Worm (Caenorhabditis elegans): ENCODE measurements around the gene Y97E10AL.1.
A peak's percentile ranks its signal among the peaks of the same experiment; 100 is the strongest.

Y97E10AL.1 gene

ce11 chrV:7994570-7994969 is 8.6 kb downstream of the Y97E10AL.1 start, which contains the start of gene ceh-76:
TSS of gene ceh-76 (minus strand) at chrV:7994670.
- no peak for TF ChIP-seq T22C8.4 (GFP tag; IDR thresholded peaks at IDR 0.05)
- no peak for TF ChIP-seq med-1 (GFP tag; optimal IDR thresholded peaks at IDR 0.05; ENCODE audit: insufficient read depth)
- no peak for TF ChIP-seq ref-1 (GFP tag; conservative IDR thresholded peaks at IDR 0.05)
- TF ChIP-seq ztf-29 (GFP tag; IDR thresholded peaks at IDR 0.05), result no peak
- TF ChIP-seq klf-2 (GFP tag; conservative IDR thresholded peaks at IDR 0.05), result no peak
- TF ChIP-seq tab-1 (GFP tag; IDR thresholded peaks at IDR 0.05), result no peak
- TF ChIP-seq flt-1 (GFP tag; IDR thresholded peaks at IDR 0.05), result no peak
- no peak for TF ChIP-seq ztf-23 (GFP tag; IDR thresholded peaks at IDR 0.05)
- TF ChIP-seq cog-1 (tag; optimal IDR thresholded peaks at IDR 0.05), result no peak

ce11 chrV:7995165-7995564 is 9.2 kb downstream of the Y97E10AL.1 start:
- no peak for TF ChIP-seq cog-1 (tag; optimal IDR thresholded peaks at IDR 0.05)
- no peak for TF ChIP-seq ref-1 (GFP tag; conservative IDR thresholded peaks at IDR 0.05)
- TF ChIP-seq ztf-29 (GFP tag; IDR thresholded peaks at IDR 0.05), result no peak
- TF ChIP-seq flt-1 (GFP tag; IDR thresholded peaks at IDR 0.05), result no peak
- no peak for TF ChIP-seq med-1 (GFP tag; optimal IDR thresholded peaks at IDR 0.05; ENCODE audit: insufficient read depth)
- TF ChIP-seq klf-2 (GFP tag; conservative IDR thresholded peaks at IDR 0.05), result no peak
- no peak for TF ChIP-seq ztf-23 (GFP tag; IDR thresholded peaks at IDR 0.05)
- no peak for TF ChIP-seq T22C8.4 (GFP tag; IDR thresholded peaks at IDR 0.05)
- no peak for TF ChIP-seq tab-1 (GFP tag; IDR thresholded peaks at IDR 0.05)

ce11 chrV:7995878-7996277 is 9.9 kb downstream of the Y97E10AL.1 start, which contains the start of gene Y97E10AR.2:
TSS of gene Y97E10AR.2 (plus strand) at chrV:7996178.
- no peak for TF ChIP-seq ztf-23 (GFP tag; IDR thresholded peaks at IDR 0.05)
- no peak for TF ChIP-seq T22C8.4 (GFP tag; IDR thresholded peaks at IDR 0.05)
- no peak for TF ChIP-seq ref-1 (GFP tag; conservative IDR thresholded peaks at IDR 0.05)
- TF ChIP-seq med-1 (GFP tag; optimal IDR thresholded peaks at IDR 0.05; ENCODE audit: insufficient read depth), result no peak
- no peak for TF ChIP-seq klf-2 (GFP tag; conservative IDR thresholded peaks at IDR 0.05)
- TF ChIP-seq cog-1 (tag; optimal IDR thresholded peaks at IDR 0.05), result no peak
- TF ChIP-seq ztf-29 (GFP tag; IDR thresholded peaks at IDR 0.05), result no peak
- no peak for TF ChIP-seq tab-1 (GFP tag; IDR thresholded peaks at IDR 0.05)
- no peak for TF ChIP-seq flt-1 (GFP tag; IDR thresholded peaks at IDR 0.05)

ce11 chrV:8000929-8001513 is 15.1 kb downstream of the Y97E10AL.1 start, which contains the start of gene Y97E10AR.1:
TSS of gene Y97E10AR.1 (plus strand) at chrV:8001463.
- TF ChIP-seq ref-1 (GFP tag; conservative IDR thresholded peaks at IDR 0.05) (no peak), flt-1 (GFP tag; IDR thresholded peaks at IDR 0.05) (no peak), cog-1 (tag; optimal IDR thresholded peaks at IDR 0.05) (peak; percentile 72), tab-1 (GFP tag; IDR thresholded peaks at IDR 0.05) (no peak), ztf-23 (GFP tag; IDR thresholded peaks at IDR 0.05) (peak; percentile 5; the same call in 1 of the 2 replicates)

- no peak for TF ChIP-seq med-1 (GFP tag; optimal IDR thresholded peaks at IDR 0.05; ENCODE audit: insufficient read depth)
- TF ChIP-seq flt-1 (GFP tag; IDR thresholded peaks at IDR 0.05), result no peak
- TF ChIP-seq cog-1 (tag; optimal IDR thresholded peaks at IDR 0.05), result no peak
- no peak for TF ChIP-seq T22C8.4 (GFP tag; IDR thresholded peaks at IDR 0.05)
- no peak for TF ChIP-seq ztf-29 (GFP tag; IDR thresholded peaks at IDR 0.05)
- no peak for TF ChIP-seq ref-1 (GFP tag; conservative IDR thresholded peaks at IDR 0.05)
- TF ChIP-seq tab-1 (GFP tag; IDR thresholded peaks at IDR 0.05), result no peak
- TF ChIP-seq ztf-23 (GFP tag; IDR thresholded peaks at IDR 0.05), result no peak
- no peak for TF ChIP-seq klf-2 (GFP tag; conservative IDR thresholded peaks at IDR 0.05)
Observed at ce11 chrV:8005000-8005399, 19.0 kb downstream of the Y97E10AL.1 start, which contains the start of gene Y97E10AR.8. TSS of gene Y97E10AR.8 (plus strand) at chrV:8005300.

ce11 chrV:8007460-8008292 is 21.7 kb downstream of the Y97E10AL.1 start, which contains the start of gene Y97E10AR.3:
TSS of gene Y97E10AR.3 (minus strand) at chrV:8007510.
- TF ChIP-seq ref-1 (GFP tag; conservative IDR thresholded peaks at IDR 0.05) (no peak), T22C8.4 (GFP tag; IDR thresholded peaks at IDR 0.05) (no peak), klf-2 (GFP tag; conservative IDR thresholded peaks at IDR 0.05) (no peak), tab-1 (GFP tag; IDR thresholded peaks at IDR 0.05) (no peak), med-1 (GFP tag; optimal IDR thresholded peaks at IDR 0.05; ENCODE audit: insufficient read depth) (no peak), ztf-23 (GFP tag; IDR thresholded peaks at IDR 0.05) (no peak), flt-1 (GFP tag; IDR thresholded peaks at IDR 0.05) (no peak), ztf-29 (GFP tag; IDR thresholded peaks at IDR 0.05) (no peak), cog-1 (tag; optimal IDR thresholded peaks at IDR 0.05) (no peak)

ce11 chrV:8010103-8010502 is 24.1 kb downstream of the Y97E10AL.1 start, which contains the start of gene Y97E10AR.4:
TSS of gene Y97E10AR.4 (minus strand) at chrV:8010233.
- TF ChIP-seq ref-1 (GFP tag; conservative IDR thresholded peaks at IDR 0.05) (no peak), klf-2 (GFP tag; conservative IDR thresholded peaks at IDR 0.05) (no peak), med-1 (GFP tag; optimal IDR thresholded peaks at IDR 0.05; ENCODE audit: insufficient read depth) (no peak), ztf-23 (GFP tag; IDR thresholded peaks at IDR 0.05) (no peak), flt-1 (GFP tag; IDR thresholded peaks at IDR 0.05) (no peak), cog-1 (tag; optimal IDR thresholded peaks at IDR 0.05) (no peak), T22C8.4 (GFP tag; IDR thresholded peaks at IDR 0.05) (no peak), ztf-29 (GFP tag; IDR thresholded peaks at IDR 0.05) (no peak)

ce11 chrV:8010846-8011245 is 24.9 kb downstream of the Y97E10AL.1 start, which contains the start of gene lmtr-2:
TSS of gene lmtr-2 (minus strand) at chrV:8011106.
- TF ChIP-seq ref-1 (GFP tag; conservative IDR thresholded peaks at IDR 0.05), result no peak

- TF ChIP-seq flt-1 (GFP tag; IDR thresholded peaks at IDR 0.05) (no peak), ztf-23 (GFP tag; IDR thresholded peaks at IDR 0.05) (no peak), ref-1 (GFP tag; conservative IDR thresholded peaks at IDR 0.05) (no peak), ztf-29 (GFP tag; IDR thresholded peaks at IDR 0.05) (no peak), T22C8.4 (GFP tag; IDR thresholded peaks at IDR 0.05) (no peak), tab-1 (GFP tag; IDR thresholded peaks at IDR 0.05) (no peak), med-1 (GFP tag; optimal IDR thresholded peaks at IDR 0.05; ENCODE audit: insufficient read depth) (no peak), cog-1 (tag; optimal IDR thresholded peaks at IDR 0.05) (no peak), klf-2 (GFP tag; conservative IDR thresholded peaks at IDR 0.05) (no peak)
Observed at ce11 chrV:8012032-8012431, 26.1 kb downstream of the Y97E10AL.1 start, which contains the start of gene rpb-9. TSS of gene rpb-9 (minus strand) at chrV:8012345.

Data from whole organism, midembryonic.